Fruit fly (Drosophila melanogaster) whole organism, embryonic: ENCODE results near the gene mldr.
A peak's percentile ranks its signal among the peaks of the same experiment; 100 is the strongest.

Experiments used
- Ada2b ChIP-seq: fragments of 200-800 bp; sonication (Bioruptor generic); IDR thresholded peaks from 2 replicates; pipeline ENCODE4 v1.3.6; 2022; ENCODE audit warnings: missing biosample characterization, missing genetic modification characterization
- Asciz ChIP-seq: fragments of 200-800 bp; sonication (Bioruptor generic); optimal IDR thresholded peaks from 2 replicates; lab custom pipeline; 2017; ENCODE audit warnings: missing biosample characterization, mild to moderate bottlenecking, missing genetic modification characterization, missing genetic modification reagents
- CG10431 ChIP-seq: fragments of 200-800 bp; sonication (Bioruptor generic); optimal IDR thresholded peaks from 3 replicates; lab custom pipeline; 2018; ENCODE audit warnings: missing biosample characterization, mild to moderate bottlenecking, missing genetic modification characterization
- CG11723 ChIP-seq: fragments of 200-800 bp; sonication (Bioruptor generic); optimal IDR thresholded peaks from 2 replicates; lab custom pipeline; 2017; ENCODE audit warnings: missing biosample characterization, mild to moderate bottlenecking, missing genetic modification characterization
- CG12391 ChIP-seq: fragments of 200-800 bp; sonication (Bioruptor generic); optimal IDR thresholded peaks from 3 replicates; lab custom pipeline; 2018; ENCODE audit warnings: missing biosample characterization, mild to moderate bottlenecking, missing genetic modification characterization, moderate library complexity
- CG12744 ChIP-seq: fragments of 200-800 bp; sonication (Bioruptor generic); optimal IDR thresholded peaks from 2 replicates; lab custom pipeline; 2016; ENCODE audit warnings: missing biosample characterization, missing genetic modification characterization
- CG12769 ChIP-seq: fragments of 200-800 bp; sonication (Bioruptor generic); optimal IDR thresholded peaks from 2 replicates; lab custom pipeline; 2019; ENCODE audit warnings: missing biosample characterization, mild to moderate bottlenecking, missing genetic modification characterization, moderate library complexity
- CG12942 ChIP-seq: fragments of 200-800 bp; sonication (Bioruptor generic); optimal IDR thresholded peaks from 3 replicates; lab custom pipeline; 2016; ENCODE audit warnings: missing biosample characterization, missing genetic modification characterization
- CG14710 ChIP-seq: fragments of 200-800 bp; sonication (Bioruptor generic); optimal IDR thresholded peaks from 3 replicates; lab custom pipeline; 2019; ENCODE audit warnings: missing biosample characterization, mild to moderate bottlenecking, missing genetic modification characterization, moderate library complexity
- CG15269 ChIP-seq: fragments of 200-800 bp; sonication (Bioruptor generic); optimal IDR thresholded peaks from 2 replicates; lab custom pipeline; 2018; ENCODE audit warnings: missing biosample characterization, mild to moderate bottlenecking, missing genetic modification characterization, moderate library complexity
- CG1529 ChIP-seq: fragments of 200-800 bp; sonication (Bioruptor generic); optimal IDR thresholded peaks from 3 replicates; lab custom pipeline; 2018; ENCODE audit warnings: missing biosample characterization, missing genetic modification characterization
- CG17186 ChIP-seq: fragments of 200-800 bp; sonication (Bioruptor generic); optimal IDR thresholded peaks from 3 replicates; lab custom pipeline; 2017; ENCODE audit warnings: missing biosample characterization, missing genetic modification reagents, missing genetic modification characterization
- CG17361 ChIP-seq: fragments of 200-800 bp; sonication (Bioruptor generic); IDR thresholded peaks from 3 replicates; pipeline ENCODE4 v1.3.6; 2022; ENCODE audit warnings: missing biosample characterization, missing genetic modification characterization
- CG17912 ChIP-seq: fragments of 200-800 bp; sonication (Bioruptor generic); optimal IDR thresholded peaks from 2 replicates; lab custom pipeline; 2018; ENCODE audit warnings: missing biosample characterization, mild to moderate bottlenecking, missing genetic modification characterization
- CG18262 ChIP-seq: fragments of 200-800 bp; optimal IDR thresholded peaks from 3 replicates; lab custom pipeline; 2019; ENCODE audit warnings: missing biosample characterization, mild to moderate bottlenecking, missing genetic modification characterization, moderate library complexity
- CG18476 ChIP-seq: fragments of 200-800 bp; sonication (Bioruptor generic); optimal IDR thresholded peaks from 2 replicates; lab custom pipeline; 2016; ENCODE audit warnings: missing biosample characterization, mild to moderate bottlenecking, missing genetic modification characterization
- CG18599 ChIP-seq: fragments of 200-800 bp; sonication (Bioruptor generic); optimal IDR thresholded peaks from 3 replicates; lab custom pipeline; 2017; ENCODE audit warnings: missing biosample characterization, missing genetic modification characterization, mild to moderate bottlenecking, moderate library complexity, missing genetic modification reagents
- CG2199 ChIP-seq: fragments of 200-800 bp; sonication (Bioruptor generic); IDR thresholded peaks from 3 replicates; pipeline ENCODE4 v1.3.6; 2022; ENCODE audit warnings: missing biosample characterization, missing genetic modification characterization
- CG2202 ChIP-seq: fragments of 200-800 bp; sonication (Bioruptor generic); optimal IDR thresholded peaks from 2 replicates; lab custom pipeline; 2018; ENCODE audit warnings: missing biosample characterization, mild to moderate bottlenecking, missing genetic modification characterization
- CG30431 ChIP-seq: fragments of 200-800 bp; sonication (Bioruptor generic); optimal IDR thresholded peaks from 2 replicates; lab custom pipeline; 2017; ENCODE audit warnings: missing biosample characterization, missing genetic modification characterization
- CG31441 ChIP-seq: fragments of 200-800 bp; sonication (Bioruptor generic); IDR thresholded peaks from 2 replicates; pipeline ENCODE4 v1.3.6; 2022; ENCODE audit warnings: missing biosample characterization, missing genetic modification characterization
- CG32532 ChIP-seq: fragments of 200-800 bp; sonication (Bioruptor generic); IDR thresholded peaks from 2 replicates; pipeline ENCODE4 v1.3.6; 2022; ENCODE audit warnings: missing biosample characterization, missing genetic modification characterization
- CG34376 ChIP-seq: fragments of 200-800 bp; sonication (Bioruptor generic); optimal IDR thresholded peaks from 2 replicates; lab custom pipeline; 2018; ENCODE audit warnings: missing biosample characterization, mild to moderate bottlenecking, missing genetic modification characterization
- CG3995 ChIP-seq: fragments of 200-800 bp; sonication (Bioruptor generic); optimal IDR thresholded peaks from 3 replicates; lab custom pipeline; 2016; ENCODE audit warnings: missing biosample characterization, missing genetic modification characterization
- CG6254 ChIP-seq: fragments of 200-800 bp; sonication (Bioruptor generic); optimal IDR thresholded peaks from 3 replicates; lab custom pipeline; 2017; ENCODE audit warnings: mild to moderate bottlenecking, missing biosample characterization, missing genetic modification reagents, missing genetic modification characterization
- CG6813 ChIP-seq: fragments of 200-800 bp; sonication (Bioruptor generic); optimal IDR thresholded peaks from 2 replicates; lab custom pipeline; 2017; ENCODE audit warnings: missing biosample characterization, missing genetic modification characterization, mild to moderate bottlenecking, moderate library complexity, missing genetic modification reagents
- CG9727 ChIP-seq: fragments of 200-800 bp; sonication (Bioruptor generic); optimal IDR thresholded peaks from 3 replicates; lab custom pipeline; 2017; ENCODE audit warnings: missing biosample characterization, mild to moderate bottlenecking, missing genetic modification characterization
- Nf-YB ChIP-seq: fragments of 200-800 bp; sonication (Bioruptor generic); optimal IDR thresholded peaks from 3 replicates; lab custom pipeline; 2019; ENCODE audit warnings: missing biosample characterization, mild to moderate bottlenecking, missing genetic modification characterization, moderate library complexity
- Opbp ChIP-seq: fragments of 200-800 bp; sonication (Bioruptor generic); IDR thresholded peaks from 3 replicates; pipeline ENCODE4 v1.3.6; 2022; ENCODE audit warnings: missing biosample characterization, missing genetic modification characterization; ENCODE audit not compliant: partially characterized antibody
- Sox100B ChIP-seq: fragments of 200-800 bp; sonication (Bioruptor generic); optimal IDR thresholded peaks from 3 replicates; lab custom pipeline; 2018; ENCODE audit warnings: missing biosample characterization, mild to moderate bottlenecking, missing genetic modification characterization
- Sry-δ ChIP-seq: fragments of 200-800 bp; sonication (Bioruptor generic); optimal IDR thresholded peaks from 2 replicates; lab custom pipeline; 2016; ENCODE audit warnings: missing biosample characterization, missing genetic modification characterization
- bowl ChIP-seq: fragments of 200-800 bp; sonication (Bioruptor generic); IDR thresholded peaks from 2 replicates; pipeline ENCODE4 v1.3.6; 2022; ENCODE audit warnings: missing biosample characterization, missing genetic modification characterization
- bsh ChIP-seq, 2 experiments: fragments of 200-800 bp; sonication (Bioruptor generic); optimal IDR thresholded peaks; 2 replicates each; lab custom pipeline; 2017 to 2018; ENCODE audit warnings: mild to moderate bottlenecking in 2 of 2, missing biosample characterization in 2 of 2, missing genetic modification characterization in 2 of 2, moderate library complexity in 1 of 2
- cad ChIP-seq: fragments of >200 bp; optimal IDR thresholded peaks from 2 replicates; lab custom pipeline; 2017; ENCODE audit warnings: missing biosample characterization, missing genetic modification characterization
- danr ChIP-seq: fragments of 200-800 bp; sonication (Bioruptor generic); IDR thresholded peaks from 2 replicates; pipeline ENCODE4 v1.3.6; 2022; ENCODE audit warnings: missing biosample characterization, missing genetic modification characterization
- fu2 ChIP-seq: fragments of 200-800 bp; sonication (Bioruptor generic); optimal IDR thresholded peaks from 2 replicates; lab custom pipeline; 2016; ENCODE audit warnings: missing biosample characterization, missing genetic modification characterization
- hth ChIP-seq: fragments of >200 bp; optimal IDR thresholded peaks from 2 replicates; lab custom pipeline; 2017; ENCODE audit warnings: inconsistent platforms
- inv ChIP-seq: fragments of 200-800 bp; sonication (Bioruptor generic); IDR thresholded peaks from 2 replicates; pipeline ENCODE4 v1.3.6; 2022; ENCODE audit warnings: missing biosample characterization, missing genetic modification characterization; ENCODE audit not compliant: partially characterized antibody
- jing ChIP-seq: fragments of 200-800 bp; sonication (Bioruptor generic); optimal IDR thresholded peaks from 2 replicates; lab custom pipeline; 2018; ENCODE audit warnings: missing biosample characterization, mild to moderate bottlenecking, missing genetic modification characterization
- ken ChIP-seq: fragments of 200-800 bp; sonication (Bioruptor generic); IDR thresholded peaks from 3 replicates; pipeline ENCODE4 v1.3.6; 2022; ENCODE audit warnings: missing biosample characterization, missing genetic modification characterization
- lola ChIP-seq, 3 experiments: fragments of >200 bp in 2 of 3; fragments of 200-800 bp in 1 of 3; sonication (Bioruptor generic) in 1 of 3; optimal IDR thresholded peaks; 2 replicates each; lab custom pipeline; 2017 to 2019; ENCODE audit warnings: missing biosample characterization in 3 of 3, missing genetic modification characterization in 3 of 3, mild to moderate bottlenecking in 1 of 3, moderate library complexity in 1 of 3
- luna ChIP-seq: fragments of 200-800 bp; sonication (Bioruptor generic); optimal IDR thresholded peaks from 2 replicates; lab custom pipeline; 2016; ENCODE audit warnings: missing biosample characterization, missing genetic modification characterization
- maf-S ChIP-seq: fragments of 200-800 bp; sonication (Bioruptor generic); optimal IDR thresholded peaks from 2 replicates; lab custom pipeline; 2016; ENCODE audit warnings: missing biosample characterization, missing genetic modification characterization
- oc ChIP-seq: fragments of 200-800 bp; sonication (Bioruptor generic); optimal IDR thresholded peaks from 2 replicates; lab custom pipeline; 2018; ENCODE audit warnings: missing biosample characterization, mild to moderate bottlenecking, missing genetic modification characterization, moderate library complexity
- onecut ChIP-seq: fragments of 200-800 bp; sonication (Bioruptor generic); IDR thresholded peaks from 2 replicates; pipeline ENCODE4 v1.3.6; 2022; ENCODE audit warnings: missing biosample characterization, missing genetic modification characterization
- p53 ChIP-seq: fragments of 200-800 bp; sonication (Bioruptor generic); optimal IDR thresholded peaks from 2 replicates; lab custom pipeline; 2016; ENCODE audit warnings: missing biosample characterization, missing genetic modification characterization
- pzg ChIP-seq: fragments of 200-800 bp; sonication (Bioruptor generic); optimal IDR thresholded peaks from 3 replicates; lab custom pipeline; 2018; ENCODE audit warnings: missing biosample characterization, mild to moderate bottlenecking, missing genetic modification characterization, moderate library complexity
- ranshi ChIP-seq: fragments of 200-800 bp; sonication (Bioruptor generic); IDR thresholded peaks from 2 replicates; pipeline ENCODE4 v1.3.6; 2022; ENCODE audit warnings: missing biosample characterization, missing genetic modification characterization
- schlank ChIP-seq: fragments of 200-800 bp; sonication (Bioruptor generic); optimal IDR thresholded peaks from 2 replicates; lab custom pipeline; 2018; ENCODE audit warnings: missing biosample characterization, mild to moderate bottlenecking, missing genetic modification characterization
- trh ChIP-seq: fragments of 200-800 bp; sonication (Bioruptor generic); optimal IDR thresholded peaks from 2 replicates; lab custom pipeline; 2016; ENCODE audit warnings: missing biosample characterization, missing genetic modification characterization
- z ChIP-seq: fragments of 200-800 bp; sonication (Bioruptor generic); IDR thresholded peaks from 3 replicates; pipeline ENCODE4 v1.3.6; 2022; ENCODE audit warnings: missing biosample characterization, missing genetic modification characterization

Gene mldr

DNA sequence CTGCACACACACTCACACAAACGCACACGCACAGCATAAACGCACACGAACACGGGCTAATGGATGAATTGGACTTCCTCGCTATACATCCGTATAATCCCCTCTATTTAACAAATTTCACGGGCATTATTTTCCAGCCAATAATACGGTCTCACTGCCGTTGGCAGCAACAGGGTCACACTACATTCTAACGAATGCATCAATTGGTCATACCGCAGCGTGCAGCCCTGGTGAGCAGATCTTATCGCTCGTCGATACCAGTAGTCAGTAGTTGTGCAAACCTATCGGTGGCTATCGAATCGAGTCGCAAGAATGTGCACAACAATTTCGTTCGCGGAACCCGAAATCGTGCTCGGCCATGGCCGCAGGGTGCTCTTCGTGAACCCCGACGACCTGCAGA is 3.3 kb upstream of the mldr start, which contains the start of the genes Top3beta and wuho (continued):
- peak; percentile 79 for TF ChIP-seq oc (tag; lab: Kevin White, UChicago)
- no peak for TF ChIP-seq bowl
- TF ChIP-seq ranshi (GFP tag; lab: Robert Waterston, UW), result no peak
- no peak for TF ChIP-seq Sox100B (GFP tag; lab: Kevin White, UChicago)
- TF ChIP-seq CG10431 (GFP tag; lab: Kevin White, UChicago), result no peak
- TF ChIP-seq CG32532 (GFP tag; lab: Robert Waterston, UW), result 0 out of 2 replicates have a peak, but pooled peaks have one; percentile 15
- TF ChIP-seq CG11723 (GFP tag; lab: Kevin White, UChicago), result no peak
- no peak for TF ChIP-seq CG17361 (GFP tag; lab: Robert Waterston, UW)
- no peak for TF ChIP-seq CG30431 (GFP tag; lab: Kevin White, UChicago)
- peak; percentile 54 for TF ChIP-seq Nf-YB (GFP tag; lab: Kevin White, UChicago)
- no peak for TF ChIP-seq CG2199 (GFP tag; lab: Robert Waterston, UW)
- TF ChIP-seq CG12391, result peak; percentile 63
- TF ChIP-seq pzg, result peak; percentile 100
- TF ChIP-seq p53 (GFP tag; lab: Kevin White, UChicago), result peak; percentile 71
- TF ChIP-seq CG3995 (GFP tag; lab: Kevin White, UChicago), result peak; percentile 59
- no peak for TF ChIP-seq hth (lab: Kevin White, UChicago)
- no peak for TF ChIP-seq ken (GFP tag; lab: Robert Waterston, UW)
- TF ChIP-seq z (GFP tag; lab: Robert Waterston, UW), result no peak
- TF ChIP-seq bsh (GFP tag; optimal IDR thresholded peaks at IDR 0.05; lab: Kevin White, UChicago), result peak in 1 of 2 experiments; percentile 2
- no peak for TF ChIP-seq CG31441 (GFP tag; lab: Robert Waterston, UW)
- peak; percentile 47 for TF ChIP-seq CG34376 (GFP tag; lab: Kevin White, UChicago)
- TF ChIP-seq fu2 (GFP tag; lab: Kevin White, UChicago), result no peak
- TF ChIP-seq schlank, result no peak
- TF ChIP-seq CG1529, result no peak
- TF ChIP-seq CG14710 (tag; lab: Kevin White, UChicago), result peak; percentile 74
- peak; percentile 83 for TF ChIP-seq Sry-δ (GFP tag; lab: Kevin White, UChicago)
- TF ChIP-seq CG18599 (GFP tag; lab: Kevin White, UChicago), result no peak
- TF ChIP-seq maf-S (GFP tag; lab: Kevin White, UChicago), result peak; percentile 57
- TF ChIP-seq CG18262 (tag; lab: Kevin White, UChicago), result no peak
- no peak for TF ChIP-seq cad (GFP tag; lab: Kevin White, UChicago)
- TF ChIP-seq CG6813 (GFP tag; lab: Kevin White, UChicago), result no peak
- no peak for TF ChIP-seq CG9727 (GFP tag; lab: Kevin White, UChicago)
- no peak for TF ChIP-seq danr (GFP tag; lab: Robert Waterston, UW)
- no peak for TF ChIP-seq CG12942 (GFP tag; lab: Kevin White, UChicago)
- TF ChIP-seq CG15269 (tag; lab: Kevin White, UChicago), result no peak
- TF ChIP-seq jing, result no peak
- TF ChIP-seq CG17186 (GFP tag; lab: Kevin White, UChicago), result peak; percentile 85
- no peak for TF ChIP-seq trh (GFP tag; lab: Kevin White, UChicago)
- no peak for TF ChIP-seq CG18476 (GFP tag; lab: Kevin White, UChicago)
- TF ChIP-seq CG12769 (tag; lab: Kevin White, UChicago), result no peak
- TF ChIP-seq CG2202 (tag; lab: Kevin White, UChicago), result no peak
- TF ChIP-seq luna (GFP tag; lab: Kevin White, UChicago), result peak; percentile 15
- TF ChIP-seq CG6254 (GFP tag; lab: Kevin White, UChicago), result no peak
- TF ChIP-seq lola (GFP tag; optimal IDR thresholded peaks at IDR 0.05; lab: Kevin White, UChicago), result no peak
- TF ChIP-seq CG17912 (GFP tag; lab: Kevin White, UChicago), result peak; percentile 62
- TF ChIP-seq CG12744 (GFP tag; lab: Kevin White, UChicago), result peak; percentile 4
- no peak for TF ChIP-seq Asciz (GFP tag; lab: Kevin White, UChicago)
- TF ChIP-seq Ada2b (GFP tag; lab: Robert Waterston, UW), result no peak
- peak; percentile 36; the same call in 1 of the 2 replicates for TF ChIP-seq onecut (GFP tag; lab: Robert Waterston, UW)
- TF ChIP-seq inv, result peak; percentile 50
- peak; percentile 71 for TF ChIP-seq Opbp (GFP tag; lab: Robert Waterston, UW)
